Fruit fly (Drosophila melanogaster): ENCODE measurements around the gene Dad.
A peak's percentile ranks its signal among the peaks of the same experiment; 100 is the strongest.

Gene Dad

DNA sequence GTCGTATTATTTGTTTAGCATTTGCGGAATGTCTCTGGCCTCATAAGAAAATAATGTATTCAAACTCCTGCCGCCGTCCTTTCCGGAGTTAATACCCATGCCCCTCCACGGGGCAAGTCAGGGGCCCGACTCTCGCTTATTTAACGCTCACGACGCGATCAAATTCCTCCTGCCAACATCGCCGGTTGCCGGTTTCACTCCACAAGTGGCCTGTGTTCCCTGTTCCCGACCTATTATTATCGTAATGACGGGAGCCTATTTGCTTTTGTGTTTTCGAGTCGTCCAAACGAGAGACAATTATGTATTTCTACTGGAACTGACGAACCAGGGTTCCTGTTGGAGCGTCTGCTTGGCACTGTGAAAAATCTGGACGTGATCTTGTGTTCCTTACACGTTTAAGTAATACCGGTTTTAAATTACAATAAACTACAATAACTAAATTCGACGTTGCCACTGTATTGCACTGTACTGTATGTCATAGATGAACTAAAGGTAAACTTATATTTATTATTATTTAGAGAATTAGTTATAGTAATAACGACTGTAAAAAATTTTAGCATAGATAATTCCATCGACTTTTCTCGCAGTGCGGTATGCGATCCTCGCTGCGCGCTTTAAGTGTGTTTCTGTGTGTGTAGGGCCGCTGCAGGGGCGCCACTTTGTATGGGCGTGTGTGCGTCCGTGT lies 1.2 kb upstream of the Dad start (continued):
- peak; percentile 23 for TF ChIP-seq Abd-B (GFP tag; optimal IDR thresholded peaks at IDR 0.05)
- TF ChIP-seq CG1024 (GFP tag; IDR thresholded peaks at IDR 0.05), result no peak
- peak; percentile 78 for TF ChIP-seq sens (GFP tag)
- no peak for TF ChIP-seq CG13894 (tag; optimal IDR thresholded peaks at IDR 0.05)
- 0 out of 2 replicates have a peak, but pooled peaks have one; percentile 15 for TF ChIP-seq ssp (GFP tag; IDR thresholded peaks at IDR 0.05)
- peak; percentile 1 for TF ChIP-seq Dad (GFP tag; optimal IDR thresholded peaks at IDR 0.05)
- TF ChIP-seq tna (GFP tag; IDR thresholded peaks at IDR 0.05; ENCODE audit: partially characterized antibody), result no peak
- peak; percentile 18 for TF ChIP-seq tup (GFP tag; optimal IDR thresholded peaks at IDR 0.05)
- TF ChIP-seq Atf3 (GFP tag; optimal IDR thresholded peaks at IDR 0.05), result peak; percentile 3
- TF ChIP-seq CG11504 (tag; optimal IDR thresholded peaks at IDR 0.05), result peak; percentile 16
- TF ChIP-seq Usf (GFP tag; optimal IDR thresholded peaks at IDR 0.05), result peak; percentile 56
- TF ChIP-seq z (GFP tag; IDR thresholded peaks at IDR 0.05), result 0 out of 3 replicates have a peak, but pooled peaks have one; percentile 7
- 0 out of 2 replicates have a peak, but pooled peaks have one; percentile 42 for TF ChIP-seq ara (GFP tag; IDR thresholded peaks at IDR 0.05)
- TF ChIP-seq CG1602 (GFP tag; optimal IDR thresholded peaks at IDR 0.05), result peak; percentile 52
- peak; percentile 65; the same call in 1 of the 3 replicates for TF ChIP-seq CG2199 (GFP tag; IDR thresholded peaks at IDR 0.05)
- no peak for TF ChIP-seq Vsx1 (GFP tag; optimal IDR thresholded peaks at IDR 0.05)
- TF ChIP-seq CG2875 (GFP tag; optimal IDR thresholded peaks at IDR 0.05), result peak; percentile 6
- TF ChIP-seq NC2β (GFP tag; optimal IDR thresholded peaks at IDR 0.05), result peak; percentile 14
- no peak for TF ChIP-seq CG6175 (GFP tag; IDR thresholded peaks at IDR 0.05)
- TF ChIP-seq seq (GFP tag; IDR thresholded peaks at IDR 0.05), result no peak
- TF ChIP-seq dmrt11E (tag; optimal IDR thresholded peaks at IDR 0.05), result peak; percentile 92
- peak; percentile 78 for TF ChIP-seq ac (GFP tag; optimal IDR thresholded peaks at IDR 0.05)
- TF ChIP-seq fd102C (GFP tag; optimal IDR thresholded peaks at IDR 0.05), result peak; percentile 81
- TF ChIP-seq lola (GFP tag; optimal IDR thresholded peaks at IDR 0.05), result peak in 1 of 3 experiments; percentile 88
- TF ChIP-seq otp (GFP tag; IDR thresholded peaks at IDR 0.05), result no peak
- TF ChIP-seq CG15601 (tag; optimal IDR thresholded peaks at IDR 0.05), result peak; percentile 12
- TF ChIP-seq dan (GFP tag; IDR thresholded peaks at IDR 0.05), result no peak; the same call in 1 of the 2 replicates
- TF ChIP-seq wek (GFP tag; optimal IDR thresholded peaks at IDR 0.05), result no peak
- peak; percentile 28 for TF ChIP-seq CG7839 (tag; optimal IDR thresholded peaks at IDR 0.05)
- TF ChIP-seq Ets65A (GFP tag), result peak; percentile 75
- no peak for TF ChIP-seq CG15269 (tag; optimal IDR thresholded peaks at IDR 0.05)
- TF ChIP-seq D (optimal IDR thresholded peaks at IDR 0.05), result no peak
- TF ChIP-seq D (GFP tag; optimal IDR thresholded peaks at IDR 0.05), result peak; percentile 65
- no peak for TF ChIP-seq CG4854 (GFP tag; optimal IDR thresholded peaks at IDR 0.05)
- no peak for TF ChIP-seq CG4617 (GFP tag; optimal IDR thresholded peaks at IDR 0.05; ENCODE audit: borderline replicate concordance)
- TF ChIP-seq org-1 (GFP tag; optimal IDR thresholded peaks at IDR 0.05), result peak; percentile 24
- TF ChIP-seq Opbp (GFP tag; IDR thresholded peaks at IDR 0.05; ENCODE audit: partially characterized antibody), result no peak
- peak; percentile 68 for TF ChIP-seq CG8765 (GFP tag; IDR thresholded peaks at IDR 0.05)
- TF ChIP-seq lbe (GFP tag; optimal IDR thresholded peaks at IDR 0.05), result peak; percentile 58
- peak; percentile 15 for TF ChIP-seq CG18764 (GFP tag; optimal IDR thresholded peaks at IDR 0.05)
- TF ChIP-seq CG17385 (GFP tag; optimal IDR thresholded peaks at IDR 0.05), result peak; percentile 2
- peak; percentile 28; the same call in 1 of the 3 replicates for TF ChIP-seq HLH4C (GFP tag; IDR thresholded peaks at IDR 0.05; ENCODE audit: partially characterized antibody)
- peak; percentile 75 for TF ChIP-seq gem (tag; optimal IDR thresholded peaks at IDR 0.05)
- TF ChIP-seq E2f1 (GFP tag; IDR thresholded peaks at IDR 0.05), result 0 out of 2 replicates have a peak, but pooled peaks have one; percentile 13
- peak; percentile 56 for TF ChIP-seq CG1233 (GFP tag; optimal IDR thresholded peaks at IDR 0.05)
- peak; percentile 63 for TF ChIP-seq CG4424 (GFP tag; optimal IDR thresholded peaks at IDR 0.05)
- no peak for TF ChIP-seq CHES-1-like (GFP tag; optimal IDR thresholded peaks at IDR 0.05)
- TF ChIP-seq Spps (tag; optimal IDR thresholded peaks at IDR 0.05), result peak; percentile 36
- no peak for TF ChIP-seq zfh2 (GFP tag; optimal IDR thresholded peaks at IDR 0.05)

Measured in whole organism, embryonic.